Fruit fly (Drosophila melanogaster) whole organism, embryonic: ENCODE measurements around the gene Acn.

ENCODE experiments used
- Abd-B ChIP-seq: fragments of 200-800 bp; sonication (Bioruptor generic); optimal IDR thresholded peaks from 2 replicates; lab custom pipeline; 2018; ENCODE audit warnings: missing biosample characterization, mild to moderate bottlenecking, missing genetic modification characterization, moderate library complexity
- CG9609 ChIP-seq: fragments of 200-800 bp; sonication (Bioruptor generic); optimal IDR thresholded peaks from 3 replicates; lab custom pipeline; 2016; ENCODE audit warnings: missing biosample characterization, missing genetic modification characterization
- Myb ChIP-seq: fragments of 200-800 bp; sonication (Bioruptor generic); optimal IDR thresholded peaks from 2 replicates; lab custom pipeline; 2016; ENCODE audit warnings: missing biosample characterization, missing genetic modification characterization
- ato ChIP-seq: fragments of 200-800 bp; sonication (Bioruptor generic); IDR thresholded peaks from 2 replicates; pipeline ENCODE4 v1.3.6; 2022; ENCODE audit warnings: missing biosample characterization, missing genetic modification characterization; ENCODE audit not compliant: partially characterized antibody
- croc ChIP-seq: fragments of 200-800 bp; sonication (Bioruptor generic); conservative IDR thresholded peaks from 3 replicates; pipeline ENCODE4 v1.3.6; 2022; ENCODE audit warnings: missing biosample characterization, missing genetic modification characterization

dm6 chr2L:19089385-19089784 is 44.2 kb downstream of the Acn start:
- TF ChIP-seq Myb = no peak
- TF ChIP-seq CG9609 (GFP tag; lab: Kevin White, UChicago) = no peak
- no peak for TF ChIP-seq Abd-B (GFP tag; lab: Kevin White, UChicago)
- TF ChIP-seq croc = no peak
- TF ChIP-seq ato = no peak
